Fruit fly (Drosophila melanogaster) whole organism, embryonic: Measurements from ENCODE around the gene CG13676.

ENCODE experiments used
- Atf6 ChIP-seq: fragments of 200-800 bp; sonication (Bioruptor generic); IDR thresholded peaks from 2 replicates; pipeline ENCODE4 v1.3.6; 2022; ENCODE audit warnings: missing biosample characterization, missing genetic modification characterization
- CG12104 ChIP-seq: fragments of 200-800 bp; sonication (Bioruptor generic); optimal IDR thresholded peaks from 3 replicates; lab custom pipeline; 2016; ENCODE audit warnings: missing biosample characterization, missing genetic modification characterization
- CG12219 ChIP-seq: fragments of 200-800 bp; sonication (Bioruptor generic); optimal IDR thresholded peaks from 3 replicates; lab custom pipeline; 2018; ENCODE audit warnings: missing biosample characterization, mild to moderate bottlenecking, missing genetic modification characterization
- CG13123 ChIP-seq: fragments of 200-800 bp; sonication (Bioruptor generic); optimal IDR thresholded peaks from 2 replicates; lab custom pipeline; 2016; ENCODE audit warnings: missing biosample characterization, missing genetic modification characterization
- CG13775 ChIP-seq: fragments of 200-800 bp; sonication (Bioruptor generic); optimal IDR thresholded peaks from 3 replicates; lab custom pipeline; 2017; ENCODE audit warnings: missing biosample characterization, mild to moderate bottlenecking, missing genetic modification characterization
- CG15269 ChIP-seq: fragments of 200-800 bp; sonication (Bioruptor generic); optimal IDR thresholded peaks from 2 replicates; lab custom pipeline; 2018; ENCODE audit warnings: missing biosample characterization, mild to moderate bottlenecking, missing genetic modification characterization, moderate library complexity
- CG17359 ChIP-seq: fragments of 200-800 bp; sonication (Bioruptor generic); optimal IDR thresholded peaks from 3 replicates; lab custom pipeline; 2018; ENCODE audit warnings: missing biosample characterization, mild to moderate bottlenecking, missing genetic modification characterization, moderate library complexity
- CG17568 ChIP-seq: fragments of 200-800 bp; sonication (Bioruptor generic); optimal IDR thresholded peaks from 2 replicates; lab custom pipeline; 2018; ENCODE audit warnings: missing biosample characterization, mild to moderate bottlenecking, missing genetic modification characterization, moderate library complexity
- CG31365 ChIP-seq: fragments of 200-800 bp; sonication (Bioruptor generic); optimal IDR thresholded peaks from 2 replicates; lab custom pipeline; 2018; ENCODE audit warnings: missing biosample characterization, mild to moderate bottlenecking, missing genetic modification characterization
- CG32532 ChIP-seq: fragments of 200-800 bp; sonication (Bioruptor generic); IDR thresholded peaks from 2 replicates; pipeline ENCODE4 v1.3.6; 2022; ENCODE audit warnings: missing biosample characterization, missing genetic modification characterization
- CG32772 ChIP-seq: fragments of 200-800 bp; sonication (Bioruptor generic); IDR thresholded peaks from 2 replicates; pipeline ENCODE4 v1.3.6; 2022; ENCODE audit warnings: missing biosample characterization, missing genetic modification characterization
- CG4282 ChIP-seq: fragments of 200-800 bp; sonication (Bioruptor generic); optimal IDR thresholded peaks from 2 replicates; lab custom pipeline; 2016; ENCODE audit warnings: missing biosample characterization, missing genetic modification characterization
- CG4360 ChIP-seq: fragments of 200-800 bp; sonication (Bioruptor generic); IDR thresholded peaks from 2 replicates; pipeline ENCODE4 v1.3.6; 2022; ENCODE audit warnings: missing biosample characterization, missing genetic modification characterization
- CG43689 ChIP-seq: fragments of 200-800 bp; sonication (Bioruptor generic); IDR thresholded peaks from 2 replicates; pipeline ENCODE4 v1.3.6; 2022; ENCODE audit warnings: missing biosample characterization, missing genetic modification characterization
- CG4820 ChIP-seq: fragments of 200-800 bp; sonication (Bioruptor generic); optimal IDR thresholded peaks from 3 replicates; lab custom pipeline; 2016; ENCODE audit warnings: missing biosample characterization, missing genetic modification characterization
- CG7963 ChIP-seq: fragments of 200-800 bp; sonication (Bioruptor generic); IDR thresholded peaks from 3 replicates; pipeline ENCODE4 v1.3.6; 2022; ENCODE audit warnings: missing biosample characterization, missing genetic modification characterization; ENCODE audit not compliant: partially characterized antibody
- CG9932 ChIP-seq: fragments of 200-800 bp; sonication (Bioruptor generic); IDR thresholded peaks from 2 replicates; pipeline ENCODE4 v1.3.6; 2022; ENCODE audit warnings: missing biosample characterization, missing genetic modification characterization
- CTCF ChIP-seq: fragments of 200-800 bp; sonication (Bioruptor generic); optimal IDR thresholded peaks from 2 replicates; lab custom pipeline; 2017; ENCODE audit warnings: missing biosample characterization, mild to moderate bottlenecking, missing genetic modification characterization, moderate library complexity
- Camta ChIP-seq: fragments of 200-800 bp; sonication (Bioruptor generic); optimal IDR thresholded peaks from 2 replicates; lab custom pipeline; 2016; ENCODE audit warnings: missing biosample characterization, missing genetic modification characterization
- Dbx ChIP-seq: fragments of 200-800 bp; sonication (Bioruptor generic); IDR thresholded peaks from 3 replicates; pipeline ENCODE4 v1.3.6; 2022; ENCODE audit warnings: missing biosample characterization, missing genetic modification characterization
- Dref ChIP-seq: fragments of 200-800 bp; sonication (Bioruptor generic); IDR thresholded peaks from 2 replicates; pipeline ENCODE4 v1.3.6; 2022; ENCODE audit warnings: missing biosample characterization, missing genetic modification characterization
- Fer1 ChIP-seq: fragments of 200-800 bp; sonication (Bioruptor generic); optimal IDR thresholded peaks from 2 replicates; lab custom pipeline; 2017; ENCODE audit warnings: missing biosample characterization, mild to moderate bottlenecking, missing genetic modification characterization
- HLH3B ChIP-seq: fragments of 200-800 bp; sonication (Bioruptor generic); IDR thresholded peaks from 2 replicates; pipeline ENCODE4 v1.3.6; 2022; ENCODE audit warnings: missing biosample characterization, missing genetic modification characterization
- Hmx ChIP-seq: fragments of 200-800 bp; sonication (Bioruptor generic); optimal IDR thresholded peaks from 2 replicates; lab custom pipeline; 2016; ENCODE audit warnings: missing biosample characterization, missing genetic modification characterization
- Hsf ChIP-seq: fragments of 200-800 bp; sonication (Bioruptor generic); optimal IDR thresholded peaks from 3 replicates; lab custom pipeline; 2016; ENCODE audit warnings: missing biosample characterization, missing genetic modification characterization
- MBD-R2 ChIP-seq: fragments of 200-800 bp; sonication (Bioruptor generic); IDR thresholded peaks from 2 replicates; pipeline ENCODE4 v1.3.6; 2022; ENCODE audit warnings: missing biosample characterization, missing genetic modification characterization
- MESR4 ChIP-seq: fragments of 200-800 bp; sonication (Bioruptor generic); optimal IDR thresholded peaks from 2 replicates; lab custom pipeline; 2018; ENCODE audit warnings: missing biosample characterization, mild to moderate bottlenecking, missing genetic modification characterization, moderate library complexity
- Max ChIP-seq: fragments of 200-800 bp; sonication (Bioruptor generic); optimal IDR thresholded peaks from 2 replicates; lab custom pipeline; 2016; ENCODE audit warnings: missing biosample characterization, mild to moderate bottlenecking, missing genetic modification characterization
- Meics ChIP-seq: fragments of 200-800 bp; sonication (Bioruptor generic); optimal IDR thresholded peaks from 2 replicates; lab custom pipeline; 2017; ENCODE audit warnings: missing biosample characterization, mild to moderate bottlenecking, missing genetic modification characterization
- NC2β ChIP-seq: fragments of 200-800 bp; sonication (Bioruptor generic); optimal IDR thresholded peaks from 2 replicates; lab custom pipeline; 2016; ENCODE audit warnings: missing biosample characterization, missing genetic modification characterization
- Poxn ChIP-seq: fragments of 200-800 bp; sonication (Bioruptor generic); IDR thresholded peaks from 2 replicates; pipeline ENCODE4 v1.3.6; 2022; ENCODE audit warnings: missing biosample characterization, missing genetic modification characterization
- Ptx1 ChIP-seq: fragments of 200-800 bp; sonication (Bioruptor generic); IDR thresholded peaks from 2 replicates; pipeline ENCODE4 v1.3.6; 2022; ENCODE audit warnings: missing biosample characterization, missing genetic modification characterization
- Scr ChIP-seq: fragments of 200-800 bp; sonication (Bioruptor generic); IDR thresholded peaks from 2 replicates; pipeline ENCODE4 v1.3.6; 2022; ENCODE audit warnings: missing biosample characterization, missing genetic modification characterization; ENCODE audit not compliant: partially characterized antibody
- Spps ChIP-seq: fragments of 200-800 bp; sonication (Bioruptor generic); optimal IDR thresholded peaks from 2 replicates; lab custom pipeline; 2018; ENCODE audit warnings: missing biosample characterization, mild to moderate bottlenecking, missing genetic modification characterization
- Stat92E ChIP-seq, 3 experiments: fragments of >200 bp in 2 of 3; fragments of 200-800 bp in 1 of 3; sonication (Bioruptor generic) in 1 of 3; optimal IDR thresholded peaks; 2 replicates each; lab custom pipeline; 2017 to 2019; ENCODE audit warnings: missing biosample characterization in 3 of 3, missing genetic modification characterization in 3 of 3, mild to moderate bottlenecking in 1 of 3, moderate library complexity in 1 of 3
- bigmax ChIP-seq: fragments of 200-800 bp; sonication (Bioruptor generic); optimal IDR thresholded peaks from 2 replicates; lab custom pipeline; 2018; ENCODE audit warnings: missing biosample characterization, mild to moderate bottlenecking, missing genetic modification characterization
- br ChIP-seq: fragments of >200 bp; optimal IDR thresholded peaks from 2 replicates; lab custom pipeline; 2017
- cad ChIP-seq: fragments of >200 bp; optimal IDR thresholded peaks from 2 replicates; lab custom pipeline; 2017; ENCODE audit warnings: missing biosample characterization, missing genetic modification characterization
- cato ChIP-seq: fragments of 200-800 bp; sonication (Bioruptor generic); optimal IDR thresholded peaks from 2 replicates; lab custom pipeline; 2016; ENCODE audit warnings: missing biosample characterization, missing genetic modification characterization, borderline replicate concordance
- crc ChIP-seq: fragments of 200-800 bp; sonication (Bioruptor generic); optimal IDR thresholded peaks from 2 replicates; lab custom pipeline; 2016; ENCODE audit warnings: missing biosample characterization, missing genetic modification characterization
- eve ChIP-seq, 2 experiments: fragments of >200 bp; optimal IDR thresholded peaks; 2 replicates each; lab custom pipeline; 2017; ENCODE audit warnings: missing biosample characterization in 2 of 2, missing genetic modification characterization in 2 of 2
- fu2 ChIP-seq: fragments of 200-800 bp; sonication (Bioruptor generic); optimal IDR thresholded peaks from 2 replicates; lab custom pipeline; 2016; ENCODE audit warnings: missing biosample characterization, missing genetic modification characterization
- jing ChIP-seq: fragments of 200-800 bp; sonication (Bioruptor generic); optimal IDR thresholded peaks from 2 replicates; lab custom pipeline; 2018; ENCODE audit warnings: missing biosample characterization, mild to moderate bottlenecking, missing genetic modification characterization
- kni ChIP-seq: fragments of 200-800 bp; sonication (Bioruptor generic); optimal IDR thresholded peaks from 3 replicates; lab custom pipeline; 2017; ENCODE audit warnings: mild to moderate bottlenecking, missing biosample characterization, missing genetic modification reagents, missing genetic modification characterization
- odd ChIP-seq: fragments of 200-800 bp; sonication (Bioruptor generic); optimal IDR thresholded peaks from 2 replicates; lab custom pipeline; 2017; ENCODE audit warnings: missing biosample characterization, mild to moderate bottlenecking, missing genetic modification characterization
- org-1 ChIP-seq: fragments of 200-800 bp; sonication (Bioruptor generic); optimal IDR thresholded peaks from 2 replicates; lab custom pipeline; 2017; ENCODE audit warnings: missing biosample characterization, missing genetic modification characterization
- phol ChIP-seq: fragments of 200-800 bp; sonication (Bioruptor generic); optimal IDR thresholded peaks from 3 replicates; lab custom pipeline; 2018; ENCODE audit warnings: missing biosample characterization, mild to moderate bottlenecking, missing genetic modification characterization, moderate library complexity
- pita ChIP-seq: fragments of 200-800 bp; sonication (Bioruptor generic); optimal IDR thresholded peaks from 2 replicates; lab custom pipeline; 2017; ENCODE audit warnings: missing biosample characterization, mild to moderate bottlenecking, missing genetic modification characterization
- sens-2 ChIP-seq: fragments of 200-800 bp; sonication (Bioruptor generic); IDR thresholded peaks from 2 replicates; pipeline ENCODE4 v1.3.6; 2022; ENCODE audit warnings: missing biosample characterization, missing genetic modification characterization
- stc ChIP-seq: fragments of 200-800 bp; sonication (Bioruptor generic); IDR thresholded peaks from 2 replicates; pipeline ENCODE4 v1.3.6; 2022; ENCODE audit warnings: missing biosample characterization, missing genetic modification characterization
- twi ChIP-seq: fragments of 200-800 bp; optimal IDR thresholded peaks from 2 replicates; lab custom pipeline; 2019; ENCODE audit warnings: missing biosample characterization, mild to moderate bottlenecking, missing genetic modification characterization, moderate library complexity
- wor ChIP-seq: fragments of 200-800 bp; sonication (Bioruptor generic); IDR thresholded peaks from 2 replicates; pipeline ENCODE4 v1.3.6; 2022; ENCODE audit warnings: missing biosample characterization, missing genetic modification characterization

The CG13676 gene

dm6 chr3L:8127712-8128210, 23.9 kb downstream of the CG13676 start, which contains the start of the genes Cds and Uba2 (continued):
- TF ChIP-seq Hmx: peak; percentile 0
- peak; percentile 71 for TF ChIP-seq CG12219 (GFP tag; lab: Kevin White, UChicago)
- TF ChIP-seq eve (GFP tag; optimal IDR thresholded peaks at IDR 0.05; lab: Kevin White, UChicago): no peak
- peak; percentile 82 for TF ChIP-seq twi (tag; lab: Kevin White, UChicago)
- TF ChIP-seq CG4282 (GFP tag; lab: Kevin White, UChicago): peak; percentile 38
- TF ChIP-seq stc: peak; percentile 87
- TF ChIP-seq Fer1 (GFP tag; lab: Kevin White, UChicago): peak; percentile 95
- TF ChIP-seq CG13775 (GFP tag; lab: Kevin White, UChicago): peak; percentile 95
- TF ChIP-seq HLH3B (GFP tag; lab: Robert Waterston, UW): peak; percentile 86
- TF ChIP-seq MBD-R2 (GFP tag; lab: Robert Waterston, UW): peak; percentile 97
- TF ChIP-seq CG17568 (GFP tag; lab: Kevin White, UChicago): no peak
- peak; percentile 90 for TF ChIP-seq cato (GFP tag; lab: Kevin White, UChicago)
- TF ChIP-seq Stat92E (GFP tag; optimal IDR thresholded peaks at IDR 0.05; lab: Kevin White, UChicago): peak in 1 of 3 experiments; percentile 61
- peak; percentile 40 for TF ChIP-seq Scr
- peak; percentile 73 for TF ChIP-seq wor (GFP tag; lab: Robert Waterston, UW)
- TF ChIP-seq CG32772 (GFP tag; lab: Robert Waterston, UW): peak; percentile 89
- peak; percentile 43; the same call in 1 of the 2 replicates for TF ChIP-seq Dref (GFP tag; lab: Robert Waterston, UW)
- TF ChIP-seq sens-2 (GFP tag; lab: Robert Waterston, UW): peak; percentile 59; the same call in 1 of the 2 replicates
- TF ChIP-seq CG32532: peak; percentile 95
- TF ChIP-seq Hsf (GFP tag; lab: Kevin White, UChicago): peak; percentile 87
- peak; percentile 93 for TF ChIP-seq CG15269
- TF ChIP-seq org-1 (GFP tag; lab: Kevin White, UChicago): peak; percentile 79
- TF ChIP-seq Max (GFP tag; lab: Kevin White, UChicago): peak; percentile 83
- peak; percentile 71 for TF ChIP-seq fu2
- peak; percentile 95 for TF ChIP-seq MESR4 (GFP tag; lab: Kevin White, UChicago)
- peak; percentile 76 for TF ChIP-seq kni (GFP tag; lab: Kevin White, UChicago)
- TF ChIP-seq cad (GFP tag; lab: Kevin White, UChicago): no peak
- peak; percentile 86 for TF ChIP-seq odd (GFP tag; lab: Kevin White, UChicago)
- TF ChIP-seq CG9932 (GFP tag; lab: Robert Waterston, UW): peak; percentile 98
- TF ChIP-seq CG43689 (GFP tag; lab: Robert Waterston, UW): 0 out of 2 replicates have a peak, but pooled peaks have one; percentile 38
- peak; percentile 93 for TF ChIP-seq Ptx1 (GFP tag; lab: Robert Waterston, UW)
- peak; percentile 71 for TF ChIP-seq Spps (tag; lab: Kevin White, UChicago)
- peak; percentile 88 for TF ChIP-seq CG4820 (GFP tag; lab: Kevin White, UChicago)
- TF ChIP-seq pita (GFP tag; lab: Kevin White, UChicago): no peak
- peak; percentile 32 for TF ChIP-seq crc
- peak; percentile 64 for TF ChIP-seq Camta (GFP tag; lab: Kevin White, UChicago)
- TF ChIP-seq Dbx (GFP tag; lab: Robert Waterston, UW): peak; percentile 95
- TF ChIP-seq CG17359 (tag; lab: Kevin White, UChicago): peak; percentile 92
- TF ChIP-seq Atf6 (GFP tag; lab: Robert Waterston, UW): peak; percentile 93
- peak; percentile 38 for TF ChIP-seq CG31365
- TF ChIP-seq CG13123 (GFP tag; lab: Kevin White, UChicago): peak; percentile 91
- TF ChIP-seq CTCF: peak; percentile 30
- peak; percentile 94 for TF ChIP-seq phol (tag; lab: Kevin White, UChicago)
- peak; percentile 81 for TF ChIP-seq Poxn (GFP tag; lab: Robert Waterston, UW)
- no peak for TF ChIP-seq CG7963 (GFP tag; lab: Robert Waterston, UW)
- TF ChIP-seq jing (GFP tag; lab: Kevin White, UChicago): no peak
- TF ChIP-seq br (lab: Kevin White, UChicago): no peak
- peak; percentile 94 for TF ChIP-seq Meics (GFP tag; lab: Kevin White, UChicago)
- TF ChIP-seq CG4360 (GFP tag; lab: Robert Waterston, UW): peak; percentile 37; the same call in 1 of the 2 replicates
- TF ChIP-seq NC2β (GFP tag; lab: Kevin White, UChicago): peak; percentile 53
- peak; percentile 91 for TF ChIP-seq CG12104 (GFP tag; lab: Kevin White, UChicago)
- TF ChIP-seq bigmax (GFP tag; lab: Kevin White, UChicago): peak; percentile 32
